Fruit fly (Drosophila melanogaster): ENCODE data around the gene Shawl.

The Shawl gene

DNA sequence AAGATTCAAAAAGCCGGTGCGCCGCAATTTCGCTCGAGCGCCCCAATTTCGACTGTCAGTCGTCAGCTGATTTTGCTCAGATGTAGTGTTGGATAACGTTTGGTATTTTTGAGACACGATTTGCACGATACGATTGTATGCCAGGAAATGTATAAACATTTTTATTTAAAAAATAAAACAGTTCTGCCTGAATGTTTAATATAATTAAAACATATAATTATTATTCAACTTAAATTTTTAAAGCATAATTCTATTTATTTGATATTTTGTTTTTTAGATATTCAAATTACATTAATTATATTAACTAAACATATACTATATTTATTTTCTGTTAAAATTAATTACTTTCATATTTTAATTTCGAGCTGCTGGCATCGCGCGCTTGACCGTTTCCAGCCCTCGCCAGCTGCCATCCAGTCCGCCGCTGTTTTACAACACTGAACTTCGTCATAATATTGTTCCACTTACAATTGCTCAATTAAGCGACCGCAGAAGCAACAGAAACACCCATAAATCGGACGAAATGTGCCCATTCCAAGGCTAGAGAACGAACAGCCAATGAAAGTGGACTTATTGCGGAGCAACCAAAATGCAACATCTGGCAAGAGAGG, 16.1 kb upstream of the Shawl start, which contains the start of the genes FucTB and scat (continued):
- TF ChIP-seq ssp (GFP tag; IDR thresholded peaks at IDR 0.05) (peak; percentile 90), Dip3 (GFP tag; optimal IDR thresholded peaks at IDR 0.05) (peak; percentile 71), crp (GFP tag; optimal IDR thresholded peaks at IDR 0.05) (peak; percentile 31 to 90), CG15011 (GFP tag; optimal IDR thresholded peaks at IDR 0.05) (peak; percentile 57), knrl (GFP tag; IDR thresholded peaks at IDR 0.05; ENCODE audit: partially characterized antibody) (peak; percentile 79), MBD-R2 (GFP tag; IDR thresholded peaks at IDR 0.05) (peak; percentile 79), sim (GFP tag; IDR thresholded peaks at IDR 0.05) (peak; percentile 43; the same call in 1 of the 2 replicates), Nf-YA (GFP tag; IDR thresholded peaks at IDR 0.05) (peak; percentile 69; the same call in 1 of the 2 replicates), CG1024 (GFP tag; IDR thresholded peaks at IDR 0.05) (peak; percentile 56; the same call in 1 of the 2 replicates), pfk (GFP tag; optimal IDR thresholded peaks at IDR 0.05) (peak; percentile 11), CG3065 (GFP tag; optimal IDR thresholded peaks at IDR 0.05) (peak; percentile 75), HmgZ (tag; optimal IDR thresholded peaks at IDR 0.05) (peak; percentile 71), CG12391 (tag; optimal IDR thresholded peaks at IDR 0.05) (peak; percentile 97), lov (optimal IDR thresholded peaks at IDR 0.05) (no peak), lov (GFP tag; IDR thresholded peaks at IDR 0.05) (peak; percentile 65; the same call in 1 of the 3 replicates), CG3163 (GFP tag; optimal IDR thresholded peaks at IDR 0.05) (no peak), CG4854 (GFP tag; optimal IDR thresholded peaks at IDR 0.05) (peak; percentile 47), CG10209 (GFP tag; optimal IDR thresholded peaks at IDR 0.05) (peak; percentile 94), HHEX (GFP tag; optimal IDR thresholded peaks at IDR 0.05) (peak; percentile 87), CG15073 (GFP tag; optimal IDR thresholded peaks at IDR 0.05) (peak; percentile 52), CG33213 (GFP tag; optimal IDR thresholded peaks at IDR 0.05) (peak; percentile 48), gsb (GFP tag; IDR thresholded peaks at IDR 0.05) (peak; percentile 73), CG8281 (tag; optimal IDR thresholded peaks at IDR 0.05) (peak; percentile 73), unc-4 (GFP tag; IDR thresholded peaks at IDR 0.05; ENCODE audit: partially characterized antibody) (no peak; the same call in 1 of the 2 replicates), zen2 (GFP tag; IDR thresholded peaks at IDR 0.05; ENCODE audit: partially characterized antibody) (no peak), CG7556 (GFP tag; optimal IDR thresholded peaks at IDR 0.05) (peak; percentile 94), Sin3A (optimal IDR thresholded peaks at IDR 0.05) (peak; percentile 7), CG43689 (GFP tag; IDR thresholded peaks at IDR 0.05) (peak; percentile 75; the same call in 1 of the 2 replicates), pb (GFP tag; optimal IDR thresholded peaks at IDR 0.05) (no peak), Hr39 (optimal IDR thresholded peaks at IDR 0.05) (no peak), nerfin-1 (tag; optimal IDR thresholded peaks at IDR 0.05) (peak; percentile 86), CG8388 (GFP tag; optimal IDR thresholded peaks at IDR 0.05) (peak; percentile 86), CG15601 (tag; optimal IDR thresholded peaks at IDR 0.05) (peak; percentile 91), CG18011 (GFP tag; optimal IDR thresholded peaks at IDR 0.05) (peak; percentile 67), CG4424 (GFP tag; optimal IDR thresholded peaks at IDR 0.05) (peak; percentile 91), CG6765 (GFP tag; optimal IDR thresholded peaks at IDR 0.05) (peak; percentile 77), esg (GFP tag; conservative IDR thresholded peaks at IDR 0.05) (peak; percentile 91), ems (GFP tag; optimal IDR thresholded peaks at IDR 0.05) (peak; percentile 42), CG14710 (tag; optimal IDR thresholded peaks at IDR 0.05) (peak; percentile 95), CG7271 (tag; optimal IDR thresholded peaks at IDR 0.05) (peak; percentile 88), CG4707 (GFP tag; optimal IDR thresholded peaks at IDR 0.05) (no peak), Hmr (GFP tag; optimal IDR thresholded peaks at IDR 0.05) (peak; percentile 90), dysf (GFP tag; IDR thresholded peaks at IDR 0.05) (peak; percentile 95), Ptx1 (GFP tag; IDR thresholded peaks at IDR 0.05) (peak; percentile 95), CG7357 (GFP tag; IDR thresholded peaks at IDR 0.05) (peak; percentile 87), CG17568 (GFP tag; optimal IDR thresholded peaks at IDR 0.05) (peak; percentile 10), Eip74EF (GFP tag; optimal IDR thresholded peaks at IDR 0.05) (no peak), wdn (GFP tag; IDR thresholded peaks at IDR 0.05) (peak; percentile 78), CG4360 (GFP tag; IDR thresholded peaks at IDR 0.05) (no peak; the same call in 1 of the 2 replicates)
